Worm (Caenorhabditis elegans) whole organism, L3 larva: ENCODE measurements around the gene tbc-18.

Experiments
- R02D3.7 ChIP-seq: fragments of 150-350 bp; optimal IDR thresholded peaks from 2 replicates; lab custom pipeline; 2014; ENCODE audit warnings: missing biosample characterization, missing genetic modification characterization
- ama-1 ChIP-seq: fragments of 150-350 bp; optimal IDR thresholded peaks from 2 replicates; lab custom pipeline; 2018
- ceh-28 ChIP-seq: fragments of 150-350 bp; optimal IDR thresholded peaks from 2 replicates; lab custom pipeline; 2014; ENCODE audit warnings: missing biosample characterization, missing genetic modification reagents, missing genetic modification characterization
- ceh-82 ChIP-seq: fragments of 150-350 bp; optimal IDR thresholded peaks from 2 replicates; lab custom pipeline; 2014; ENCODE audit warnings: missing biosample characterization, missing genetic modification characterization
- daf-12 ChIP-seq: fragments of 150-350 bp; optimal IDR thresholded peaks from 2 replicates; lab custom pipeline; 2014; ENCODE audit warnings: missing biosample characterization, missing genetic modification reagents, missing genetic modification characterization
- egl-27 ChIP-seq: sonication (generic microtip); optimal IDR thresholded peaks from 4 replicates; lab custom pipeline; 2017; ENCODE audit warnings: missing biosample characterization, missing genetic modification reagents, missing genetic modification characterization
- egl-5 ChIP-seq: fragments of 150-350 bp; optimal IDR thresholded peaks from 2 replicates; lab custom pipeline; 2017; ENCODE audit warnings: missing biosample characterization, missing genetic modification reagents, missing genetic modification characterization, inconsistent platforms
- elt-2 ChIP-seq: sonication (generic microtip); optimal IDR thresholded peaks from 2 replicates; lab custom pipeline; 2016; ENCODE audit warnings: missing genetic modification reagents, mild to moderate bottlenecking, missing genetic modification characterization, missing compliant biosample characterization
- eor-1 ChIP-seq, 2 experiments: fragments of 150-350 bp; optimal IDR thresholded peaks; 2 replicates each; lab custom pipeline; 2014 to 2018; ENCODE audit warnings: missing biosample characterization in 2 of 2, missing genetic modification characterization in 2 of 2
- fkh-10 ChIP-seq: sonication (generic microtip); optimal IDR thresholded peaks from 2 replicates; lab custom pipeline; 2017; ENCODE audit warnings: missing biosample characterization, missing genetic modification reagents, missing genetic modification characterization
- fkh-2 ChIP-seq: fragments of 150-350 bp; optimal IDR thresholded peaks from 2 replicates; lab custom pipeline; 2014; ENCODE audit warnings: missing biosample characterization, missing genetic modification reagents, missing genetic modification characterization
- hmg-11 ChIP-seq: sonication (generic microtip); optimal IDR thresholded peaks from 2 replicates; lab custom pipeline; 2016; ENCODE audit warnings: missing genetic modification characterization, missing compliant biosample characterization
- jun-1 ChIP-seq: fragments of 150-350 bp; optimal IDR thresholded peaks from 2 replicates; lab custom pipeline; 2014; ENCODE audit warnings: missing biosample characterization, missing genetic modification reagents, missing genetic modification characterization
- lin-15B ChIP-seq: fragments of 150-350 bp; optimal IDR thresholded peaks from 2 replicates; lab custom pipeline; 2014; ENCODE audit warnings: missing biosample characterization, missing genetic modification characterization
- lin-39 ChIP-seq: fragments of 150-350 bp; optimal IDR thresholded peaks from 2 replicates; lab custom pipeline; 2018; ENCODE audit warnings: missing biosample characterization, missing genetic modification reagents, missing genetic modification characterization
- lsy-12 ChIP-seq: sonication (generic microtip); optimal IDR thresholded peaks from 2 replicates; lab custom pipeline; 2016; ENCODE audit warnings: mild to moderate bottlenecking, missing genetic modification characterization, missing compliant biosample characterization
- mml-1 ChIP-seq: fragments of 150-350 bp; sonication (generic microtip); optimal IDR thresholded peaks from 3 replicates; lab custom pipeline; 2014; ENCODE audit warnings: missing biosample characterization, missing genetic modification characterization
- nfya-1 ChIP-seq: sonication (generic microtip); optimal IDR thresholded peaks from 2 replicates; lab custom pipeline; 2017; ENCODE audit warnings: missing genetic modification characterization, mild to moderate bottlenecking, missing compliant biosample characterization, antibody characterized with exemption, moderate library complexity; ENCODE audit not compliant: insufficient read depth
- nhr-12 ChIP-seq: fragments of 150-350 bp; optimal IDR thresholded peaks from 2 replicates; lab custom pipeline; 2014; ENCODE audit warnings: missing biosample characterization, missing genetic modification characterization
- nhr-23 ChIP-seq: fragments of 150-350 bp; optimal IDR thresholded peaks from 2 replicates; lab custom pipeline; 2014; ENCODE audit warnings: missing biosample characterization, missing genetic modification reagents, missing genetic modification characterization
- nhr-43 ChIP-seq: sonication (generic microtip); optimal IDR thresholded peaks from 2 replicates; lab custom pipeline; 2016; ENCODE audit warnings: mild to moderate bottlenecking, missing genetic modification characterization, missing compliant biosample characterization; ENCODE audit not compliant: poor library complexity, severe bottlenecking
- nhr-76 ChIP-seq: fragments of 150-350 bp; sonication (generic microtip); optimal IDR thresholded peaks from 5 replicates; lab custom pipeline; 2014; ENCODE audit warnings: missing biosample characterization, missing genetic modification characterization
- pha-4 ChIP-seq: fragments of 150-350 bp; optimal IDR thresholded peaks from 2 replicates; lab custom pipeline; 2014; ENCODE audit warnings: missing biosample characterization, missing genetic modification reagents, missing genetic modification characterization
- pqm-1 ChIP-seq: fragments of 150-350 bp; optimal IDR thresholded peaks from 2 replicates; lab custom pipeline; 2017; ENCODE audit warnings: missing biosample characterization, missing genetic modification characterization, inconsistent platforms
- sea-2 ChIP-seq: fragments of 150-350 bp; sonication (generic microtip); optimal IDR thresholded peaks from 4 replicates; lab custom pipeline; 2014; ENCODE audit warnings: missing biosample characterization, missing genetic modification reagents, missing genetic modification characterization
- skn-1 ChIP-seq: fragments of 150-350 bp; optimal IDR thresholded peaks from 2 replicates; lab custom pipeline; 2014; ENCODE audit warnings: missing biosample characterization, missing genetic modification characterization
- snpc-4 ChIP-seq: fragments of 150-350 bp; optimal IDR thresholded peaks from 2 replicates; lab custom pipeline; 2014; ENCODE audit warnings: missing biosample characterization, missing genetic modification characterization
- tbx-2 ChIP-seq: sonication (generic microtip); optimal IDR thresholded peaks from 2 replicates; lab custom pipeline; 2016; ENCODE audit warnings: mild to moderate bottlenecking, missing genetic modification characterization, missing compliant biosample characterization
- unc-62 ChIP-seq: fragments of 150-350 bp; sonication (generic microtip); optimal IDR thresholded peaks from 4 replicates; lab custom pipeline; 2014; ENCODE audit warnings: missing biosample characterization, missing genetic modification reagents, missing genetic modification characterization
- zag-1 ChIP-seq: fragments of 150-350 bp; optimal IDR thresholded peaks from 2 replicates; lab custom pipeline; 2014; ENCODE audit warnings: missing biosample characterization, missing genetic modification characterization
- ztf-4 ChIP-seq: fragments of 150-350 bp; optimal IDR thresholded peaks from 2 replicates; lab custom pipeline; 2014; ENCODE audit warnings: missing biosample characterization, missing genetic modification characterization

tbc-18 gene

DNA sequence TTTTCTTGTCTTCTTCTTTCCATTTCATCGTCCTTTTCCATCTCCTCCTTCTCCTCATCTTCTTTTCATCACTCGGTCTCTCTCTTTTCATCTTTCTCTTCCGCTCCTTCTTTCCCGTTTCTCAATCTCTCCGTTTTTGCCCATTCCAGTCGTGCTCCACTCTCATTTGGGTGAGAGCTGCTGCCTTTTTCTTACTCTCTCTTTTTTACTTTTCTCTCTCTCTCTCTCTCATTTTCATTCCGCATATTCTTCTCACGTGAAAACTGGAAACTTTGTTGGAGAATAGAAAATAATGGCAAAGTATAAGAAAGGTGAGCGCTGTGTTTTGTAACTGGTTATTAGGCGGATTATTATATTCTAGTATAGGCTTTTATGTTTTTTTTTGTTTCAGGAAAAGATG is at the start of gene tbc-18:
TSS of gene tbc-18 (plus strand) at position 246 of the 400 bp plus-strand sequence.
- TF ChIP-seq fkh-10 (GFP tag; lab: Kevin White, UChicago) (peak; percentile 68), ama-1 (lab: Kevin White, UChicago) (no peak), jun-1 (tag; lab: Kevin White, UChicago) (peak; percentile 0), nfya-1 (tag; lab: Kevin White, UChicago) (peak; percentile 82), eor-1 (tag; optimal IDR thresholded peaks at IDR 0.05; lab: Kevin White, UChicago) (no peak), pqm-1 (tag; lab: Kevin White, UChicago) (peak; percentile 4), fkh-2 (no peak), egl-5 (no peak), lin-39 (tag; lab: Kevin White, UChicago) (peak; percentile 61), mml-1 (tag; lab: Kevin White, UChicago) (no peak), hmg-11 (peak; percentile 4), nhr-76 (tag; lab: Kevin White, UChicago) (no peak), ztf-4 (tag; lab: Kevin White, UChicago) (no peak), skn-1 (tag; lab: Kevin White, UChicago) (peak; percentile 54), lin-15B (no peak)

DNA sequence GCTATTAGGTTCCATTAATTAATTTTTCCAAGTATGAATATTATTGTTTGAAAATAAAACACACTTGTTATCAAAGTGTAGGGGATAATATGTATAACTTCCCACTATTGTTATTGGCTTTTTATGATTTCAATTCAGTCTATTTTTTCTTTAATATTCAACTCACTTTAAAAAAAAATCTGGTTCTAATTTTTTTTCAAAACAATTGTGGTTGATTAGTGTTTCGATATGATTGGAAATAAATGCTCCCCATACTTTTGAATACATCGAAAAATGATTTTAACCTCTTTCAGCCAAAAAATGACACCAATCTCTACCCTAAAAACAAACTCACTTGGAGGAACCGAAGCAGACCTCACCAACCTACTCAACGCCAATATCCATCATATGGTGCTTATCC is 38.0 kb upstream of the tbc-18 start, which contains the start of gene F55E10.2:
TSS of gene F55E10.2 (plus strand) at position 301 of the 400 bp plus-strand sequence.
- TF ChIP-seq daf-12 (tag; lab: Kevin White, UChicago): no peak
- TF ChIP-seq nhr-12 (tag; lab: Kevin White, UChicago): no peak

DNA sequence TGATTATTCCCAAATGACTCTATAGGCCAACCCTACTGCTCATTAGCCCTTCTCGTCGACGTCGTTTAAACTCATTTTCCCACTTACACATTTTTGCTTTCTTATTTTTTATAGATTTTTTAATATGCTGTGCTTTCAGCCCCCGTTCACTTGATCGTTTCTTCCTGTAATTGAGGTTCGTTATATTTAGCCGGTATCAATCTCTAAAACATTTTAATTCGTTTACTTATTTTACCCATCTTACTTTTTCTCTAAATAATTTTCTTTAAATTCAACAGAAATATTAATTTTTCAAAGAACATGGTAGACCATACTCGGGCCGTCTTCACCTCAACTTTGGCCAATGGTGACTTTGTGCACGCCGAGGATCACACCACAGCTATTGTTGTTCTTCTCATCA is 36.7 kb upstream of the tbc-18 start, which contains the start of gene F55E10.1:
TSS of gene F55E10.1 (plus strand) at position 301 of the 400 bp plus-strand sequence.
- TF ChIP-seq eor-1 (tag; optimal IDR thresholded peaks at IDR 0.05; lab: Kevin White, UChicago): no peak
- TF ChIP-seq tbx-2 (tag; lab: Kevin White, UChicago): no peak
- TF ChIP-seq jun-1 (tag; lab: Kevin White, UChicago): no peak
- no peak for TF ChIP-seq lin-15B
- TF ChIP-seq, all 47 proteins: peak for 0

DNA sequence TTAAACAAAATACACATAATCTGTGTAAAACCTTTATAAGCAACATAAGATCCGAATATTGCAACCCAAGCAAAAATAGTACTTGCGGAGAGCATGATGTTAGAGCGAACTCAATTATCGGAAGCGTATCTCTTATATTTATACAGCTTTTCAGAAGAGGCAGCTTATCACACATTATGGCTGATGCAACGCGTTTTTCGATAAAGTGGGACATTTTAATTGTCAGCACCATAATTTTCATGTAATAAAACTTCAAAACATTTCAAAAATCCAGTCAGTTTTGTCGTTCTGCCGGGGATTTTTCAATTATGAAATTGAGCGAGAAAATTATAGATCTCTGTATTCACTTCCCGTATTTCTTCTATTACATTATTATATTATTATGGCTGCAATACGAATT is 32.1 kb upstream of the tbc-18 start, which contains the start of gene drd-5:
TSS of gene drd-5 (minus strand) at position 101 of the 400 bp plus-strand sequence.
- no peak for TF ChIP-seq skn-1 (tag; lab: Kevin White, UChicago)
- peak; percentile 59 for TF ChIP-seq elt-2 (tag; lab: Kevin White, UChicago)

- TF ChIP-seq ceh-82 (tag; lab: Kevin White, UChicago) (no peak), nhr-23 (tag; lab: Kevin White, UChicago) (no peak), nhr-43 (tag; lab: Kevin White, UChicago) (no peak), sea-2 (GFP tag; lab: Kevin White, UChicago) (no peak)
- TF ChIP-seq, all 47 proteins: peak for 0
These were observed 27.4 kb upstream of the tbc-18 start, which contains the start of gene npr-28 for ce11 chrX:8350984-8351383. npr-28 (minus strand) TSS chrX:8351084.

DNA sequence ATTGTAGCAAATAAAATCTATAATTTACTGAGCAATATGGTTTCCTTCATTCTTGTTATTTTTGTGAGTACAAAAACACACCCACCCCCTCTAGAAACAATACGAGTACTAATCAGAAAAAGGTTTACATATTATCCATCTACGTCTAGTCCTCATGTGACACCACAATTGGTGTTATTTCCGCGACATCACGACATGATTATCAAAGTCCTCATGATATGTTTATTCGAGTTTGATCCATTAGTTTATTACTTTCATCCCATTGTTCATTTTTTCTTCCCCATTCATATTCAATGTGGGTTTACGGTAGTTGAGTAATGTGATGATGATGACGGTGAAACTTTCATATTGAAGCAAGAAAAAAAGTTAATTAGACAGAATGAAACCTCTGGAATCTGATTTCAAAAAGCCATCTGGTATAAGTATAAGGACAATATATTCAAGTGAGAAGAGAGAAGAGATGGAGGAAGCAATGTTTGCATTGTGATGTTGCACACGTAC is 24.0 kb upstream of the tbc-18 start:
- TF ChIP-seq egl-5 (no peak), tbx-2 (tag; lab: Kevin White, UChicago) (no peak), snpc-4 (tag; lab: Kevin White, UChicago) (no peak), nhr-76 (tag; lab: Kevin White, UChicago) (no peak), nhr-12 (tag; lab: Kevin White, UChicago) (no peak)

DNA sequence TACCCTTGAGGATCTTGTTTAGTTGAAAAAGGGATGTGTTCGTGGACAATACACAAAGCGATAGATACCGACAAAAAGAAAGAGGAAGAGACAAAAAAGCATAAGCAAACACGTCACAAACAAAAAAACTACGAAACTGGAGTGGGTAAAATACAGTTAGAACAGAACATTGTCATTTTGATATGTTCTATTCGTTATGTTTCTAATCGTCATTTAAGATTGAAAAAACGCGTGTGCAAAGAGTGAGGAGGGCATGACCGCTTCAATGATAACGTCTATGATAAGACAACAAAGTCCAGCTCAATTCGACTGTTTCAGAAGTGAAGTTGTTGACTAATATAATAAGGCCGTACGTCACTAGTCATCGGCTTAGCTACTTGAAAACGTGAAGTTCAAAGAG is 23.0 kb upstream of the tbc-18 start:
- TF ChIP-seq snpc-4 (tag; lab: Kevin White, UChicago) (no peak), nhr-76 (tag; lab: Kevin White, UChicago) (no peak), pqm-1 (tag; lab: Kevin White, UChicago) (peak; percentile 92), mml-1 (tag; lab: Kevin White, UChicago) (no peak), ceh-28 (tag; lab: Kevin White, UChicago) (no peak), lin-39 (tag; lab: Kevin White, UChicago) (no peak), lsy-12 (tag; lab: Kevin White, UChicago) (no peak), R02D3.7 (tag; lab: Kevin White, UChicago) (no peak), eor-1 (tag; optimal IDR thresholded peaks at IDR 0.05; lab: Kevin White, UChicago) (no peak), elt-2 (tag; lab: Kevin White, UChicago) (peak; percentile 88), zag-1 (no peak), unc-62 (GFP tag; lab: Kevin White, UChicago) (no peak), pha-4 (peak; percentile 72), egl-27 (tag; lab: Kevin White, UChicago) (no peak)
